Fruit fly (Drosophila melanogaster): ENCODE results near the gene Ras85D.

Gene Ras85D

dm6 chr3R:9510070-9510518, 2.8 kb downstream of the Ras85D start, which contains the start of gene rump:
TSS of gene rump (minus strand) at chr3R:9510324.
- no peak for TF ChIP-seq jim (GFP tag; optimal IDR thresholded peaks at IDR 0.05)
- TF ChIP-seq h (GFP tag; optimal IDR thresholded peaks at IDR 0.05), result peak; percentile 17
- TF ChIP-seq foxo (GFP tag; optimal IDR thresholded peaks at IDR 0.05), result no peak
- TF ChIP-seq dl (GFP tag; optimal IDR thresholded peaks at IDR 0.05; ENCODE audit: insufficient read depth in 1 of 2, partially characterized antibody in 2 of 2), result no peak
- peak; percentile 83 for TF ChIP-seq brk (GFP tag; optimal IDR thresholded peaks at IDR 0.05)
- TF ChIP-seq usp (GFP tag; optimal IDR thresholded peaks at IDR 0.05), result no peak
- TF ChIP-seq fru (GFP tag; optimal IDR thresholded peaks at IDR 0.05), result no peak
- TF ChIP-seq sv (GFP tag; optimal IDR thresholded peaks at IDR 0.05), result no peak
- TF ChIP-seq psq (GFP tag; optimal IDR thresholded peaks at IDR 0.05), result no peak
- no peak for TF ChIP-seq pan (optimal IDR thresholded peaks at IDR 0.05)
- peak; percentile 79 for TF ChIP-seq Myc (optimal IDR thresholded peaks at IDR 0.05)
- no peak for TF ChIP-seq CG9705 (GFP tag; optimal IDR thresholded peaks at IDR 0.05)
- no peak for TF ChIP-seq Vsx2 (GFP tag; optimal IDR thresholded peaks at IDR 0.05; ENCODE audit: partially characterized antibody)
- peak; percentile 3 for TF ChIP-seq Sp1 (GFP tag; optimal IDR thresholded peaks at IDR 0.05)
- no peak for TF ChIP-seq Mio (GFP tag; optimal IDR thresholded peaks at IDR 0.05)
- TF ChIP-seq CrebA (GFP tag; optimal IDR thresholded peaks at IDR 0.05; ENCODE audit: borderline replicate concordance), result no peak
- TF ChIP-seq rgr (GFP tag; optimal IDR thresholded peaks at IDR 0.05), result peak; percentile 65
- no peak for TF ChIP-seq Dfd (GFP tag; optimal IDR thresholded peaks at IDR 0.05)
- TF ChIP-seq N (GFP tag; optimal IDR thresholded peaks at IDR 0.05), result no peak
- TF ChIP-seq Abd-B (GFP tag; optimal IDR thresholded peaks at IDR 0.05), result no peak
- no peak for TF ChIP-seq br (GFP tag; optimal IDR thresholded peaks at IDR 0.05)
- TF ChIP-seq Rel (GFP tag; optimal IDR thresholded peaks at IDR 0.05), result no peak
- peak; percentile 41 for TF ChIP-seq Rel (tag; optimal IDR thresholded peaks at IDR 0.05)
- peak; percentile 15 for TF ChIP-seq dsf (GFP tag; optimal IDR thresholded peaks at IDR 0.05; ENCODE audit: borderline replicate concordance)
- TF ChIP-seq Jra (GFP tag; optimal IDR thresholded peaks at IDR 0.05), result peak; percentile 49
- peak; percentile 79 for TF ChIP-seq Hr83 (GFP tag; optimal IDR thresholded peaks at IDR 0.05; ENCODE audit: poor library complexity, severe bottlenecking)
- TF ChIP-seq dmrt93B (GFP tag; optimal IDR thresholded peaks at IDR 0.05), result no peak
- TF ChIP-seq Dif (GFP tag; optimal IDR thresholded peaks at IDR 0.05; ENCODE audit: partially characterized antibody), result peak; percentile 24
- TF ChIP-seq CG32264 (GFP tag; optimal IDR thresholded peaks at IDR 0.05), result no peak
- TF ChIP-seq ey (GFP tag; optimal IDR thresholded peaks at IDR 0.05), result no peak
- no peak for TF ChIP-seq GATAd (GFP tag; optimal IDR thresholded peaks at IDR 0.05)
- no peak for TF ChIP-seq Hr78 (GFP tag; optimal IDR thresholded peaks at IDR 0.05)
- no peak for TF ChIP-seq OdsH (GFP tag; optimal IDR thresholded peaks at IDR 0.05)
- TF ChIP-seq sage (GFP tag; optimal IDR thresholded peaks at IDR 0.05), result peak; percentile 59
- TF ChIP-seq lola (GFP tag; optimal IDR thresholded peaks at IDR 0.05), result no peak
- TF ChIP-seq Hnf4 (GFP tag; optimal IDR thresholded peaks at IDR 0.05), result peak; percentile 57
- TF ChIP-seq tai (GFP tag; optimal IDR thresholded peaks at IDR 0.05), result peak; percentile 81
- TF ChIP-seq HLH106 (tag; optimal IDR thresholded peaks at IDR 0.05), result no peak
- peak; percentile 18 for TF ChIP-seq woc (GFP tag; optimal IDR thresholded peaks at IDR 0.05)

dm6 chr3R:9504355-9504754, 8.5 kb downstream of the Ras85D start, which contains the start of gene CG8149:
TSS of gene CG8149 (plus strand) at chr3R:9504656.
- TF ChIP-seq N (GFP tag; optimal IDR thresholded peaks at IDR 0.05) (no peak), dmrt93B (GFP tag; optimal IDR thresholded peaks at IDR 0.05) (no peak), CG9705 (GFP tag; optimal IDR thresholded peaks at IDR 0.05) (no peak), Hr83 (GFP tag; optimal IDR thresholded peaks at IDR 0.05; ENCODE audit: poor library complexity, severe bottlenecking) (peak; percentile 36), OdsH (GFP tag; optimal IDR thresholded peaks at IDR 0.05) (peak; percentile 9), Myc (optimal IDR thresholded peaks at IDR 0.05) (no peak), Sp1 (GFP tag; optimal IDR thresholded peaks at IDR 0.05) (peak; percentile 8), Vsx2 (GFP tag; optimal IDR thresholded peaks at IDR 0.05; ENCODE audit: partially characterized antibody) (no peak), Jra (GFP tag; optimal IDR thresholded peaks at IDR 0.05) (peak; percentile 77), fru (GFP tag; optimal IDR thresholded peaks at IDR 0.05) (peak; percentile 75), psq (GFP tag; optimal IDR thresholded peaks at IDR 0.05) (peak; percentile 14), CG32264 (GFP tag; optimal IDR thresholded peaks at IDR 0.05) (no peak), HLH106 (tag; optimal IDR thresholded peaks at IDR 0.05) (no peak), GATAd (GFP tag; optimal IDR thresholded peaks at IDR 0.05) (no peak), rgr (GFP tag; optimal IDR thresholded peaks at IDR 0.05) (no peak), brk (GFP tag; optimal IDR thresholded peaks at IDR 0.05) (peak; percentile 4), h (GFP tag; optimal IDR thresholded peaks at IDR 0.05) (peak; percentile 51), Dfd (GFP tag; optimal IDR thresholded peaks at IDR 0.05) (no peak), Abd-B (GFP tag; optimal IDR thresholded peaks at IDR 0.05) (no peak), Hr78 (GFP tag; optimal IDR thresholded peaks at IDR 0.05) (no peak), dl (GFP tag; optimal IDR thresholded peaks at IDR 0.05; ENCODE audit: insufficient read depth in 1 of 2, partially characterized antibody in 2 of 2) (no peak), Mio (GFP tag; optimal IDR thresholded peaks at IDR 0.05) (no peak), lola (GFP tag; optimal IDR thresholded peaks at IDR 0.05) (no peak), sv (GFP tag; optimal IDR thresholded peaks at IDR 0.05) (no peak), CrebA (GFP tag; optimal IDR thresholded peaks at IDR 0.05; ENCODE audit: borderline replicate concordance) (no peak), Rel (GFP tag; optimal IDR thresholded peaks at IDR 0.05) (no peak), Rel (tag; optimal IDR thresholded peaks at IDR 0.05) (peak; percentile 24), Hnf4 (GFP tag; optimal IDR thresholded peaks at IDR 0.05) (peak; percentile 18), woc (GFP tag; optimal IDR thresholded peaks at IDR 0.05) (peak; percentile 30), sage (GFP tag; optimal IDR thresholded peaks at IDR 0.05) (no peak), dsf (GFP tag; optimal IDR thresholded peaks at IDR 0.05; ENCODE audit: borderline replicate concordance) (no peak), tai (GFP tag; optimal IDR thresholded peaks at IDR 0.05) (peak; percentile 71), Dif (GFP tag; optimal IDR thresholded peaks at IDR 0.05; ENCODE audit: partially characterized antibody) (peak; percentile 29), pan (optimal IDR thresholded peaks at IDR 0.05) (no peak), foxo (GFP tag; optimal IDR thresholded peaks at IDR 0.05) (no peak), ey (GFP tag; optimal IDR thresholded peaks at IDR 0.05) (no peak), usp (GFP tag; optimal IDR thresholded peaks at IDR 0.05) (no peak), jim (GFP tag; optimal IDR thresholded peaks at IDR 0.05) (no peak), br (GFP tag; optimal IDR thresholded peaks at IDR 0.05) (no peak)

Measured in whole organism, wandering third instar larva.